Fruit fly (Drosophila melanogaster) Kc167 (cell line): ENCODE measurements around the gene CG2267.

Experiments used
- h ChIP-seq: fragments of >200 bp; optimal IDR thresholded peaks from 3 replicates; lab custom pipeline; 2018; ENCODE audit warnings: missing external identifiers
- insv ChIP-seq: fragments of >200 bp; optimal IDR thresholded peaks from 3 replicates; lab custom pipeline; 2018; ENCODE audit warnings: missing external identifiers
- ttk ChIP-seq: sonication (Bioruptor generic); optimal IDR thresholded peaks from 2 replicates; lab custom pipeline; 2017; ENCODE audit warnings: missing external identifiers

DNA sequence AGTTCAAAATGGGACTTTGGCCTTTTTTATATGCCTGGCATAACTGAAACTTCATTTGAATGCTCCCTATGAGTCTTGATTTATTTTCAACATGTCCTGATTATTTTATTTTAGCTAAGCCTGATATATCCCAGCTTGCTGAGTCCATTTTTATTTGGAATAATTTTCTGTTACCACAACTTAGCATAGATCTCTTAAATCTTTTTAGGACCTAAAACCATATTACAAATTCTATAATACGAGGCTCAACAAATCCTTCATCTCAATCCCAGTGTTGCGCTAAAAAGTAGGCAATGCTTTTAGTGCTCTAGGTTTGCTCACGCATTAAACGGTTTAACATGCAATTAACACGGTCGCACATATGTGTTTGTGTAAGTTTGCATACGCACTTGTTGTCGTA lies 7.0 kb downstream of the CG2267 start, which contains the start of gene CG44954:
- TF ChIP-seq h (lab: Kevin White, UChicago) (no peak), insv (lab: Kevin White, UChicago) (no peak), ttk (lab: Kevin White, UChicago) (no peak)
